Worm (Caenorhabditis elegans): ENCODE measurements around the gene T05C7.8.

DNA sequence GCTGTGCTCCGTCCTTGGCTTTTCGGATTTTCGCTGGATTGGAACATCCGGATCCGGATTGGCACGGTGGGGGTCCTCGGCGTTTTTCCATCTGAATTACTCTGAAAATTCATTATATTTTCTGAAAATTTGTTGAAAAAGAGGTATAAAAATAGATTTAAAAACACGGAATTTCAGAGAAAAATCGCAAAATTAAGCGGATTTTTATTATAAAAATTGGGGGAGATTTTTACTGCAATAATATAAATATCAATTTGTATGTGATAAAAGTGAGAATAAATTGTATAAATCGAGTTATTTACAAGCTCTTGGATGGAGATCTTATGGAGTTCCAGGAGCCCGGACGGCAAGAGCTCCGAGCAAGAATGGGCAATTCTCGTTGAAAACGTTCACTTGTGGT, 45.4 kb downstream of the T05C7.8 start, which contains the start of gene tut-1:
- TF ChIP-seq sea-1 (GFP tag; conservative IDR thresholded peaks at IDR 0.05) (no peak), ama-1 (optimal IDR thresholded peaks at IDR 0.05) (no peak), tbx-11 (GFP tag; IDR thresholded peaks at IDR 0.05) (no peak), hmg-4 (GFP tag; optimal IDR thresholded peaks at IDR 0.05) (no peak), hmbx-1 (tag; optimal IDR thresholded peaks at IDR 0.05) (no peak), tra-4 (tag; optimal IDR thresholded peaks at IDR 0.05) (no peak), aly-1 (tag; optimal IDR thresholded peaks at IDR 0.05) (no peak), tbx-37 (GFP tag; conservative IDR thresholded peaks at IDR 0.05) (no peak), hnd-1 (tag; optimal IDR thresholded peaks at IDR 0.05) (no peak)
